Fruit fly (Drosophila melanogaster) S2 (cell line): ENCODE data around the gene CG3634.

Experiments used
- CG8478 ChIP-seq: fragments of >200 bp; optimal IDR thresholded peaks from 2 replicates; lab custom pipeline; 2018
- CTCF ChIP-seq, 2 experiments: fragments of >200 bp; optimal IDR thresholded peaks; 2 replicates each; lab custom pipeline; 2018

Gene CG3634

dm6 chr3L:20809088-20809999, at the start of gene CG3634, which contains the start of gene HIPP1:
CG3634 (minus strand) TSS chr3L:20809272.
HIPP1 (plus strand) TSS chr3L:20809669.
- TF ChIP-seq CG8478 (lab: Kevin White, UChicago) = no peak
- no peak for TF ChIP-seq CTCF (optimal IDR thresholded peaks at IDR 0.05; lab: Kevin White, UChicago)

- no peak for TF ChIP-seq CTCF (optimal IDR thresholded peaks at IDR 0.05; lab: Kevin White, UChicago)
- no peak for TF ChIP-seq CG8478 (lab: Kevin White, UChicago)
Measured at dm6 chr3L:20857609-20858008, 48.5 kb upstream of the CG3634 start.

- TF ChIP-seq CG8478 (lab: Kevin White, UChicago) (no peak), CTCF (optimal IDR thresholded peaks at IDR 0.05; lab: Kevin White, UChicago) (no peak)
Measured at dm6 chr3L:20848572-20848971, 39.5 kb upstream of the CG3634 start.

dm6 chr3L:20841465-20842109, 32.5 kb upstream of the CG3634 start, which contains the start of the genes CSN3 and CG11456:
CSN3 (minus strand) TSS chr3L:20841576.
CG11456 (plus strand) TSS chr3L:20841987.
- TF ChIP-seq CTCF (optimal IDR thresholded peaks at IDR 0.05; lab: Kevin White, UChicago) (peak; percentile 88 to 90), CG8478 (lab: Kevin White, UChicago) (no peak)

dm6 chr3L:20837831-20838301, 28.8 kb upstream of the CG3634 start:
- no peak for TF ChIP-seq CTCF (optimal IDR thresholded peaks at IDR 0.05; lab: Kevin White, UChicago)
- TF ChIP-seq CG8478 (lab: Kevin White, UChicago) = no peak

- no peak for TF ChIP-seq CG8478 (lab: Kevin White, UChicago)
- no peak for TF ChIP-seq CTCF (optimal IDR thresholded peaks at IDR 0.05; lab: Kevin White, UChicago)
Measured at dm6 chr3L:20837040-20837830, 28.2 kb upstream of the CG3634 start, which contains the start of gene CG13255. CG13255 (plus strand) TSS chr3L:20837488.

- TF ChIP-seq CTCF (optimal IDR thresholded peaks at IDR 0.05; lab: Kevin White, UChicago) (no peak), CG8478 (lab: Kevin White, UChicago) (no peak)
Measured at dm6 chr3L:20835882-20836281, 26.8 kb upstream of the CG3634 start, which contains the start of gene CG3288. CG3288 (plus strand) TSS chr3L:20836182.

dm6 chr3L:20834150-20834549, 25.1 kb upstream of the CG3634 start:
- TF ChIP-seq CTCF (optimal IDR thresholded peaks at IDR 0.05; lab: Kevin White, UChicago) = no peak
- no peak for TF ChIP-seq CG8478 (lab: Kevin White, UChicago)

dm6 chr3L:20830361-20830760, 21.3 kb upstream of the CG3634 start:
- no peak for TF ChIP-seq CTCF (optimal IDR thresholded peaks at IDR 0.05; lab: Kevin White, UChicago)
- no peak for TF ChIP-seq CG8478 (lab: Kevin White, UChicago)

dm6 chr3L:20827962-20828361, 18.9 kb upstream of the CG3634 start:
- TF ChIP-seq CTCF (optimal IDR thresholded peaks at IDR 0.05; lab: Kevin White, UChicago) = no peak
- no peak for TF ChIP-seq CG8478 (lab: Kevin White, UChicago)

dm6 chr3L:20826950-20827910, 18.2 kb upstream of the CG3634 start:
- TF ChIP-seq CTCF (optimal IDR thresholded peaks at IDR 0.05; lab: Kevin White, UChicago) = no peak
- no peak for TF ChIP-seq CG8478 (lab: Kevin White, UChicago)

- TF ChIP-seq CTCF (optimal IDR thresholded peaks at IDR 0.05; lab: Kevin White, UChicago) (no peak), CG8478 (lab: Kevin White, UChicago) (no peak)
Measured at dm6 chr3L:20823206-20823803, 14.2 kb upstream of the CG3634 start.

dm6 chr3L:20817927-20818326, 8.9 kb upstream of the CG3634 start, which contains the start of gene Mst77F:
Mst77F (minus strand) TSS chr3L:20818027.
- no peak for TF ChIP-seq CG8478 (lab: Kevin White, UChicago)
- no peak for TF ChIP-seq CTCF (optimal IDR thresholded peaks at IDR 0.05; lab: Kevin White, UChicago)
